Worm (Caenorhabditis elegans): ENCODE results near the gene msra-1.

DNA sequence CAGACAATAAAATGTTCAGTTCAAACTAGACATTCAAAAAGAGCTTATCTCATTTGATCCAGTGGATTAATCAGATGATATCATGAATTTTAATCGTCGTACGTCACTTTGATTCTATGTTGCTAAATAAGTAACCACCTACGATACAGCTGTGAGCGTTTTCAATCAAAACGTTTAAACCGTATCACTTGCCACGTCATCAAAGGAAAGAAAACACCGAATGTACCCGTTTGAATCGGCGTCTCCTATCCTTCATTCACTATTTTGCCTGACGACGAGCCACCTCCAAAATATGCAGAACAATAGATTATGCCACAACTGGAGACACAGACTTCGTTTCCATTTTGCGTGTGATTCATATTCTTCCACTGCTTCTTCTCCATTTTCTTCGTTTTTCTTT, 18.0 kb downstream of the msra-1 start:
- TF ChIP-seq flt-1 (GFP tag; IDR thresholded peaks at IDR 0.05) (no peak), klf-2 (GFP tag; conservative IDR thresholded peaks at IDR 0.05) (no peak)
